Worm (Caenorhabditis elegans) whole organism, L1 larva: ENCODE measurements around the gene sumv-2.

Source experiments
- F16B12.6 ChIP-seq: fragments of 150-350 bp; optimal IDR thresholded peaks from 2 replicates; lab custom pipeline; 2014; ENCODE audit warnings: missing biosample characterization, missing genetic modification characterization
- alr-1 ChIP-seq: fragments of 200-800 bp; sonication (Bioruptor generic); optimal IDR thresholded peaks from 2 replicates; lab custom pipeline; 2018; ENCODE audit warnings: borderline replicate concordance, mild to moderate bottlenecking, missing genetic modification characterization, missing compliant biosample characterization
- aly-2 ChIP-seq: fragments of 150-350 bp; optimal IDR thresholded peaks from 2 replicates; lab custom pipeline; 2014; ENCODE audit warnings: missing biosample characterization, missing genetic modification characterization
- ama-1 ChIP-seq: fragments of 150-350 bp; optimal IDR thresholded peaks from 2 replicates; lab custom pipeline; 2014
- blmp-1 ChIP-seq: fragments of 150-350 bp; optimal IDR thresholded peaks from 2 replicates; lab custom pipeline; 2014; ENCODE audit warnings: missing biosample characterization, missing genetic modification characterization
- ceh-82 ChIP-seq, 3 experiments: fragments of 150-350 bp in 1 of 3; sonication (generic microtip) in 2 of 3; optimal IDR thresholded peaks; 2 replicates each; lab custom pipeline; 2014 to 2017; ENCODE audit warnings: missing biosample characterization in 3 of 3, missing genetic modification characterization in 3 of 3
- fkh-10 ChIP-seq: sonication (generic microtip); optimal IDR thresholded peaks from 2 replicates; lab custom pipeline; 2017; ENCODE audit warnings: missing biosample characterization, missing genetic modification reagents, missing genetic modification characterization
- irx-1 ChIP-seq: sonication (generic microtip); optimal IDR thresholded peaks from 2 replicates; lab custom pipeline; 2016; ENCODE audit warnings: missing genetic modification characterization, missing compliant biosample characterization
- mep-1 ChIP-seq: fragments of 150-350 bp; optimal IDR thresholded peaks from 2 replicates; lab custom pipeline; 2014; ENCODE audit warnings: missing biosample characterization, missing genetic modification characterization
- snpc-4 ChIP-seq: fragments of 150-350 bp; optimal IDR thresholded peaks from 2 replicates; lab custom pipeline; 2014; ENCODE audit warnings: missing biosample characterization, missing genetic modification characterization
- tlp-1 ChIP-seq: fragments of 150-350 bp; optimal IDR thresholded peaks from 2 replicates; lab custom pipeline; 2014; ENCODE audit warnings: missing biosample characterization, missing genetic modification characterization
- unc-62 ChIP-seq: fragments of 150-350 bp; optimal IDR thresholded peaks from 2 replicates; lab custom pipeline; 2014; ENCODE audit warnings: missing biosample characterization, missing genetic modification reagents, missing genetic modification characterization
- unc-86 ChIP-seq: sonication (generic microtip); optimal IDR thresholded peaks from 2 replicates; lab custom pipeline; 2016; ENCODE audit warnings: missing genetic modification characterization, missing compliant biosample characterization

- TF ChIP-seq unc-86 (tag; lab: Kevin White, UChicago): no peak
- TF ChIP-seq fkh-10 (GFP tag; lab: Kevin White, UChicago): no peak
- no peak for TF ChIP-seq ama-1 (lab: Kevin White, UChicago)
- no peak for TF ChIP-seq mep-1 (tag; lab: Kevin White, UChicago)
- no peak for TF ChIP-seq snpc-4
- no peak for TF ChIP-seq tlp-1 (tag; lab: Kevin White, UChicago)
- TF ChIP-seq blmp-1 (tag; lab: Kevin White, UChicago): no peak
- no peak for TF ChIP-seq unc-62 (GFP tag; lab: Kevin White, UChicago)
- no peak for TF ChIP-seq F16B12.6
- TF ChIP-seq aly-2 (tag; lab: Kevin White, UChicago): no peak
- TF ChIP-seq alr-1 (tag; lab: Kevin White, UChicago): no peak
- no peak for TF ChIP-seq ceh-82 (tag; optimal IDR thresholded peaks at IDR 0.05; lab: Kevin White, UChicago)
- no peak for TF ChIP-seq irx-1 (tag; lab: Kevin White, UChicago)
These were observed 18.1 kb upstream of the sumv-2 start for ce11 chrV:4599225-4599624.
